Worm (Caenorhabditis elegans) whole organism, L1 larva: ENCODE data around the gene C47E12.3.

Source experiments
- C04F5.9 ChIP-seq: sonication (generic microtip); optimal IDR thresholded peaks from 2 replicates; lab custom pipeline; 2016; ENCODE audit warnings: missing genetic modification characterization, missing compliant biosample characterization
- C16A3.4 ChIP-seq: fragments of 150-350 bp; optimal IDR thresholded peaks from 2 replicates; lab custom pipeline; 2014; ENCODE audit warnings: missing biosample characterization, missing genetic modification characterization
- alr-1 ChIP-seq: fragments of 200-800 bp; sonication (Bioruptor generic); optimal IDR thresholded peaks from 2 replicates; lab custom pipeline; 2018; ENCODE audit warnings: borderline replicate concordance, mild to moderate bottlenecking, missing genetic modification characterization, missing compliant biosample characterization
- blmp-1 ChIP-seq: fragments of 150-350 bp; optimal IDR thresholded peaks from 2 replicates; lab custom pipeline; 2014; ENCODE audit warnings: missing biosample characterization, missing genetic modification characterization
- ceh-82 ChIP-seq, 3 experiments: fragments of 150-350 bp in 1 of 3; sonication (generic microtip) in 2 of 3; optimal IDR thresholded peaks; 2 replicates each; lab custom pipeline; 2014 to 2017; ENCODE audit warnings: missing biosample characterization in 3 of 3, missing genetic modification characterization in 3 of 3
- dpl-1 ChIP-seq, 3 experiments: fragments of 150-350 bp in 2 of 3; sonication (generic microtip) in 1 of 3; optimal IDR thresholded peaks; 2 replicates each; lab custom pipeline; 2014 to 2017; ENCODE audit warnings: missing biosample characterization in 3 of 3, missing genetic modification characterization in 3 of 3, missing genetic modification reagents in 3 of 3
- efl-1 ChIP-seq, 4 experiments: fragments of 150-350 bp; optimal IDR thresholded peaks in 3 of 4; peaks in 1 of 4; 1 replicate in 1 of 4; 2 replicates in 3 of 4; lab custom pipeline; 2014; ENCODE audit warnings: missing biosample characterization in 2 of 4, missing genetic modification characterization in 2 of 4, missing genetic modification reagents in 2 of 4
- egl-27 ChIP-seq, 2 experiments: fragments of 150-350 bp in 1 of 2; sonication (generic microtip); optimal IDR thresholded peaks; 3 replicates each; lab custom pipeline; 2017 to 2018; ENCODE audit warnings: missing biosample characterization in 2 of 2, missing genetic modification characterization in 2 of 2, missing genetic modification reagents in 2 of 2
- elt-2 ChIP-seq: sonication (generic microtip); optimal IDR thresholded peaks from 2 replicates; lab custom pipeline; 2016; ENCODE audit warnings: missing genetic modification characterization, mild to moderate bottlenecking, inconsistent platforms, missing compliant biosample characterization, missing genetic modification reagents
- ets-5 ChIP-seq: fragments of 200-800 bp; sonication (Bioruptor generic); IDR thresholded peaks from 2 replicates; pipeline ENCODE4 v1.3.6; 2022; ENCODE audit warnings: missing genetic modification characterization, missing compliant biosample characterization
- fkh-10 ChIP-seq: sonication (generic microtip); optimal IDR thresholded peaks from 2 replicates; lab custom pipeline; 2017; ENCODE audit warnings: missing biosample characterization, missing genetic modification reagents, missing genetic modification characterization
- fkh-4 ChIP-seq: sonication (generic microtip); optimal IDR thresholded peaks from 2 replicates; lab custom pipeline; 2016; ENCODE audit warnings: missing compliant biosample characterization, missing genetic modification characterization, borderline replicate concordance
- fos-1 ChIP-seq: fragments of 150-350 bp; optimal IDR thresholded peaks from 2 replicates; lab custom pipeline; 2014; ENCODE audit warnings: missing biosample characterization, missing genetic modification characterization
- grh-1 ChIP-seq: fragments of 200-800 bp; sonication (Bioruptor generic); IDR thresholded peaks from 2 replicates; pipeline ENCODE4 v1.3.6; 2022; ENCODE audit warnings: missing genetic modification reagents, missing genetic modification characterization, missing compliant biosample characterization
- hpl-2 ChIP-seq: fragments of 150-350 bp; optimal IDR thresholded peaks from 2 replicates; lab custom pipeline; 2014; ENCODE audit warnings: missing biosample characterization, missing genetic modification reagents, missing genetic modification characterization
- irx-1 ChIP-seq: sonication (generic microtip); optimal IDR thresholded peaks from 2 replicates; lab custom pipeline; 2016; ENCODE audit warnings: missing genetic modification characterization, missing compliant biosample characterization
- isw-1 ChIP-seq: fragments of 200-800 bp; sonication (Bioruptor generic); IDR thresholded peaks from 2 replicates; pipeline ENCODE4 v1.3.6; 2022; ENCODE audit warnings: missing genetic modification characterization, missing compliant biosample characterization
- lin-14 ChIP-seq: fragments of 200-800 bp; sonication (Bioruptor generic); optimal IDR thresholded peaks from 2 replicates; lab custom pipeline; 2018; ENCODE audit warnings: mild to moderate bottlenecking, missing genetic modification characterization, moderate library complexity, missing compliant biosample characterization
- lin-15B ChIP-seq: fragments of 150-350 bp; sonication (generic microtip); optimal IDR thresholded peaks from 3 replicates; lab custom pipeline; 2014; ENCODE audit warnings: missing biosample characterization, missing genetic modification characterization
- lin-35 ChIP-seq, 2 experiments: fragments of 150-350 bp; optimal IDR thresholded peaks; 2 replicates each; lab custom pipeline; 2014; ENCODE audit warnings: missing biosample characterization in 2 of 2, missing genetic modification characterization in 2 of 2, missing genetic modification reagents in 2 of 2
- lsy-2 ChIP-seq, 2 experiments: fragments of 150-350 bp; optimal IDR thresholded peaks; 2 replicates each; lab custom pipeline; 2014; ENCODE audit warnings: missing biosample characterization in 2 of 2, missing genetic modification characterization in 2 of 2
- mep-1 ChIP-seq: fragments of 150-350 bp; optimal IDR thresholded peaks from 2 replicates; lab custom pipeline; 2014; ENCODE audit warnings: missing biosample characterization, missing genetic modification characterization
- nhr-20 ChIP-seq: sonication (generic microtip); optimal IDR thresholded peaks from 2 replicates; lab custom pipeline; 2016; ENCODE audit warnings: mild to moderate bottlenecking, missing genetic modification characterization, missing compliant biosample characterization
- nhr-47 ChIP-seq: sonication (generic microtip); optimal IDR thresholded peaks from 2 replicates; lab custom pipeline; 2016; ENCODE audit warnings: mild to moderate bottlenecking, missing genetic modification characterization, moderate library complexity, missing compliant biosample characterization
- nhr-71 ChIP-seq: sonication (generic microtip); optimal IDR thresholded peaks from 2 replicates; lab custom pipeline; 2016; ENCODE audit warnings: mild to moderate bottlenecking, missing genetic modification characterization, moderate library complexity, missing compliant biosample characterization
- nhr-76 ChIP-seq: sonication (generic microtip); optimal IDR thresholded peaks from 2 replicates; lab custom pipeline; 2017; ENCODE audit warnings: missing biosample characterization, missing genetic modification characterization
- nhr-77 ChIP-seq: fragments of 150-350 bp; optimal IDR thresholded peaks from 2 replicates; lab custom pipeline; 2014; ENCODE audit warnings: missing biosample characterization, missing genetic modification characterization
- nhr-85 ChIP-seq: sonication (generic microtip); peaks from one replicate; lab custom pipeline; 2016; ENCODE audit warnings: missing genetic modification characterization, inconsistent platforms, missing compliant biosample characterization
- nhr-90 ChIP-seq: sonication (generic microtip); optimal IDR thresholded peaks from 2 replicates; lab custom pipeline; 2016; ENCODE audit warnings: mild to moderate bottlenecking, missing genetic modification characterization, missing compliant biosample characterization; ENCODE audit not compliant: poor library complexity
- pqm-1 ChIP-seq: sonication (generic microtip); optimal IDR thresholded peaks from 3 replicates; lab custom pipeline; 2017; ENCODE audit warnings: missing biosample characterization, missing genetic modification characterization
- snpc-4 ChIP-seq: fragments of 150-350 bp; optimal IDR thresholded peaks from 2 replicates; lab custom pipeline; 2014; ENCODE audit warnings: missing biosample characterization, missing genetic modification characterization
- sup-37 ChIP-seq: fragments of 200-800 bp; sonication (Bioruptor generic); optimal IDR thresholded peaks from 2 replicates; lab custom pipeline; 2018; ENCODE audit warnings: mild to moderate bottlenecking, missing genetic modification characterization, missing compliant biosample characterization
- swsn-7 ChIP-seq: sonication (generic microtip); optimal IDR thresholded peaks from 2 replicates; lab custom pipeline; 2016; ENCODE audit warnings: missing genetic modification characterization, missing compliant biosample characterization
- tbx-2 ChIP-seq: sonication (generic microtip); optimal IDR thresholded peaks from 2 replicates; lab custom pipeline; 2016; ENCODE audit warnings: missing genetic modification characterization, missing compliant biosample characterization
- tlp-1 ChIP-seq: fragments of 150-350 bp; optimal IDR thresholded peaks from 2 replicates; lab custom pipeline; 2014; ENCODE audit warnings: missing biosample characterization, missing genetic modification characterization
- unc-30 ChIP-seq: sonication (generic microtip); optimal IDR thresholded peaks from 2 replicates; lab custom pipeline; 2017; ENCODE audit warnings: missing biosample characterization, missing genetic modification characterization
- unc-86 ChIP-seq: sonication (generic microtip); optimal IDR thresholded peaks from 2 replicates; lab custom pipeline; 2016; ENCODE audit warnings: missing genetic modification characterization, missing compliant biosample characterization
- xbp-1 ChIP-seq: sonication (generic microtip); optimal IDR thresholded peaks from 2 replicates; lab custom pipeline; 2016; ENCODE audit warnings: missing genetic modification characterization, missing compliant biosample characterization
- zip-4 ChIP-seq: fragments of 200-800 bp; sonication (Bioruptor generic); optimal IDR thresholded peaks from 2 replicates; lab custom pipeline; 2018; ENCODE audit warnings: mild to moderate bottlenecking, missing genetic modification characterization, moderate library complexity, missing compliant biosample characterization
- ztf-11 ChIP-seq, 2 experiments: sonication (generic microtip); optimal IDR thresholded peaks; 2 replicates each; lab custom pipeline; 2016 to 2017; ENCODE audit warnings: missing genetic modification characterization in 2 of 2, missing biosample characterization in 1 of 2, missing compliant biosample characterization in 1 of 2
- ztf-4 ChIP-seq: fragments of 150-350 bp; optimal IDR thresholded peaks from 2 replicates; lab custom pipeline; 2014; ENCODE audit warnings: missing biosample characterization, missing genetic modification characterization

The C47E12.3 gene

ce11 chrIV:9998487-9999218 is 3.0 kb downstream of the C47E12.3 start, which contains the start of gene pyp-1 (continued):
- TF ChIP-seq nhr-85 (no peak), pqm-1 (tag; lab: Kevin White, UChicago) (no peak), elt-2 (peak; percentile 20), nhr-71 (peak; percentile 45), alr-1 (no peak), lin-35 (GFP tag; optimal IDR thresholded peaks at IDR 0.05; lab: Kevin White, UChicago) (peak; percentile 10 to 14), nhr-90 (tag; lab: Kevin White, UChicago) (no peak), sup-37 (GFP tag; lab: Kevin White, UChicago) (no peak), nhr-20 (no peak), ztf-11 (tag; optimal IDR thresholded peaks at IDR 0.05; lab: Kevin White, UChicago) (no peak), dpl-1 (GFP tag; optimal IDR thresholded peaks at IDR 0.05; lab: Kevin White, UChicago) (peak in 1 of 3 experiments; percentile 41), swsn-7 (tag; lab: Kevin White, UChicago) (no peak), fkh-4 (tag; lab: Kevin White, UChicago) (no peak), lin-15B (no peak), xbp-1 (tag; lab: Kevin White, UChicago) (peak; percentile 10), snpc-4 (tag; lab: Kevin White, UChicago) (no peak), egl-27 (tag; optimal IDR thresholded peaks at IDR 0.05; lab: Kevin White, UChicago) (no peak), ceh-82 (tag; optimal IDR thresholded peaks at IDR 0.05; lab: Kevin White, UChicago) (no peak), grh-1 (GFP tag; lab: Robert Waterston, UW) (no peak), C04F5.9 (tag; lab: Kevin White, UChicago) (no peak), tlp-1 (tag; lab: Kevin White, UChicago) (no peak), unc-30 (tag; lab: Kevin White, UChicago) (no peak), C16A3.4 (tag; lab: Kevin White, UChicago) (no peak), fos-1 (tag; lab: Kevin White, UChicago) (no peak), blmp-1 (tag; lab: Kevin White, UChicago) (peak; percentile 25), nhr-77 (tag; lab: Kevin White, UChicago) (no peak), fkh-10 (GFP tag; lab: Kevin White, UChicago) (no peak), lsy-2 (tag; optimal IDR thresholded peaks at IDR 0.05; lab: Kevin White, UChicago) (peak; percentile 11 to 72), hpl-2 (GFP tag; lab: Kevin White, UChicago) (no peak), irx-1 (no peak), ztf-4 (tag; lab: Kevin White, UChicago) (no peak), isw-1 (GFP tag; lab: Robert Waterston, UW) (no peak)
- TF ChIP-seq, all 84 proteins: peak for 15

ce11 chrIV:9994895-9995394 is 6.7 kb downstream of the C47E12.3 start, which contains the start of gene uba-1:
Gene uba-1 (minus strand): TSS chrIV:9994945.
- TF ChIP-seq lin-35 (GFP tag; optimal IDR thresholded peaks at IDR 0.05; lab: Kevin White, UChicago) (peak in 1 of 2 experiments; percentile 48), zip-4 (GFP tag; lab: Kevin White, UChicago) (no peak), nhr-85 (peak; percentile 60), snpc-4 (tag; lab: Kevin White, UChicago) (no peak), unc-86 (tag; lab: Kevin White, UChicago) (no peak), dpl-1 (GFP tag; optimal IDR thresholded peaks at IDR 0.05; lab: Kevin White, UChicago) (peak in 1 of 3 experiments; percentile 51), efl-1 (optimal IDR thresholded peaks at IDR 0.05; lab: Kevin White, UChicago) (peak in 1 of 2 experiments; percentile 23), efl-1 (GFP tag; optimal IDR thresholded peaks at IDR 0.05 in 1 of 2; lab: Kevin White, UChicago) (peak in 1 of 2 experiments; percentile 82), ets-5 (GFP tag; lab: Robert Waterston, UW) (no peak), nhr-47 (tag; lab: Kevin White, UChicago) (peak; percentile 13), swsn-7 (tag; lab: Kevin White, UChicago) (no peak), nhr-71 (peak; percentile 25), xbp-1 (tag; lab: Kevin White, UChicago) (peak; percentile 8), lin-14 (GFP tag; lab: Kevin White, UChicago) (peak; percentile 9), C04F5.9 (tag; lab: Kevin White, UChicago) (no peak), nhr-90 (tag; lab: Kevin White, UChicago) (peak; percentile 28), ztf-4 (tag; lab: Kevin White, UChicago) (peak; percentile 52), lsy-2 (tag; optimal IDR thresholded peaks at IDR 0.05; lab: Kevin White, UChicago) (peak in 1 of 2 experiments; percentile 26), nhr-20 (peak; percentile 22), tbx-2 (tag; lab: Kevin White, UChicago) (peak; percentile 22), mep-1 (tag; lab: Kevin White, UChicago) (no peak), nhr-76 (tag; lab: Kevin White, UChicago) (no peak)
